Worm (Caenorhabditis elegans): ENCODE results near the gene zfp-1.

Gene zfp-1

ce11 chrIII:8769253-8769652 is 22.1 kb upstream of the zfp-1 start, which contains the start of gene K02D10.1:
Gene K02D10.1, plus strand, starts transcription at chrIII:8769536.
- TF ChIP-seq unc-62 (GFP tag; optimal IDR thresholded peaks at IDR 0.05): no peak

- no peak for TF ChIP-seq unc-62 (GFP tag; optimal IDR thresholded peaks at IDR 0.05)
These were observed 21.1 kb upstream of the zfp-1 start for ce11 chrIII:8770243-8770642.

- TF ChIP-seq unc-62 (GFP tag; optimal IDR thresholded peaks at IDR 0.05): no peak
These were observed 20.2 kb upstream of the zfp-1 start, which contains the start of gene K02D10.2 for ce11 chrIII:8771162-8771561. Gene K02D10.2, minus strand, starts transcription at chrIII:8771262.

- TF ChIP-seq unc-62 (GFP tag; optimal IDR thresholded peaks at IDR 0.05): no peak
These were observed 19.5 kb upstream of the zfp-1 start, which contains the start of gene K02D10.3 for ce11 chrIII:8771851-8772250. Gene K02D10.3, minus strand, starts transcription at chrIII:8771951.

ce11 chrIII:8772428-8773027 is 18.8 kb upstream of the zfp-1 start:
- TF ChIP-seq unc-62 (GFP tag; optimal IDR thresholded peaks at IDR 0.05): no peak

ce11 chrIII:8773375-8773774 is 18.0 kb upstream of the zfp-1 start:
- TF ChIP-seq unc-62 (GFP tag; optimal IDR thresholded peaks at IDR 0.05): no peak

ce11 chrIII:8775953-8776352 is 15.4 kb upstream of the zfp-1 start, which contains the start of gene snap-29:
Gene snap-29, plus strand, starts transcription at chrIII:8776253.
- TF ChIP-seq unc-62 (GFP tag; optimal IDR thresholded peaks at IDR 0.05): no peak

ce11 chrIII:8779912-8780311 is 11.4 kb upstream of the zfp-1 start, which contains the start of gene K02D10.4:
Gene K02D10.4, minus strand, starts transcription at chrIII:8780012.
- no peak for TF ChIP-seq unc-62 (GFP tag; optimal IDR thresholded peaks at IDR 0.05)

ce11 chrIII:8780473-8780872 is 10.9 kb upstream of the zfp-1 start:
- no peak for TF ChIP-seq unc-62 (GFP tag; optimal IDR thresholded peaks at IDR 0.05)

- TF ChIP-seq unc-62 (GFP tag; optimal IDR thresholded peaks at IDR 0.05): no peak
These were observed 9.3 kb upstream of the zfp-1 start for ce11 chrIII:8782080-8782479.

ce11 chrIII:8782744-8783143 is 8.6 kb upstream of the zfp-1 start:
- no peak for TF ChIP-seq unc-62 (GFP tag; optimal IDR thresholded peaks at IDR 0.05)

- TF ChIP-seq unc-62 (GFP tag; optimal IDR thresholded peaks at IDR 0.05): no peak
These were observed 6.8 kb upstream of the zfp-1 start for ce11 chrIII:8784500-8784899.

ce11 chrIII:8785426-8785825 is 5.9 kb upstream of the zfp-1 start:
- no peak for TF ChIP-seq unc-62 (GFP tag; optimal IDR thresholded peaks at IDR 0.05)

- no peak for TF ChIP-seq unc-62 (GFP tag; optimal IDR thresholded peaks at IDR 0.05)
These were observed 5.3 kb upstream of the zfp-1 start, which contains the start of gene K02D10.8 for ce11 chrIII:8786077-8786476. Gene K02D10.8, plus strand, starts transcription at chrIII:8786377.

ce11 chrIII:8788690-8789089 is 2.6 kb upstream of the zfp-1 start:
- no peak for TF ChIP-seq unc-62 (GFP tag; optimal IDR thresholded peaks at IDR 0.05)

ce11 chrIII:8792251-8792650 is 916 bp downstream of the zfp-1 start, which contains the start of gene ztf-1:
Gene ztf-1, minus strand, starts transcription at chrIII:8792351.
- no peak for TF ChIP-seq unc-62 (GFP tag; optimal IDR thresholded peaks at IDR 0.05)

- no peak for TF ChIP-seq unc-62 (GFP tag; optimal IDR thresholded peaks at IDR 0.05)
These were observed 3.5 kb downstream of the zfp-1 start for ce11 chrIII:8794793-8795192.

Data from whole organism, dauer.